Fruit fly (Drosophila melanogaster) whole organism, prepupa: ENCODE data around the gene Tango10.

ENCODE experiments used
- Blimp-1 ChIP-seq: fragments of 200-800 bp; sonication (Bioruptor generic); optimal IDR thresholded peaks from 3 replicates; lab custom pipeline; 2017; ENCODE audit warnings: missing biosample characterization, missing genetic modification characterization, mild to moderate bottlenecking, moderate library complexity, missing genetic modification reagents
- CG10631 ChIP-seq: fragments of 200-800 bp; sonication (Bioruptor generic); optimal IDR thresholded peaks from 2 replicates; lab custom pipeline; 2016; ENCODE audit warnings: missing biosample characterization, missing genetic modification characterization
- CG10669 ChIP-seq: fragments of 200-800 bp; sonication (Bioruptor generic); optimal IDR thresholded peaks from 3 replicates; lab custom pipeline; 2018; ENCODE audit warnings: missing biosample characterization, mild to moderate bottlenecking, missing genetic modification characterization, moderate library complexity
- CG11294 ChIP-seq: fragments of 200-800 bp; sonication (Bioruptor generic); IDR thresholded peaks from 2 replicates; pipeline ENCODE4 v1.3.6; 2022; ENCODE audit warnings: missing biosample characterization, missing genetic modification characterization
- CG11762 ChIP-seq: fragments of 200-800 bp; sonication (Bioruptor generic); optimal IDR thresholded peaks from 3 replicates; lab custom pipeline; 2016; ENCODE audit warnings: missing biosample characterization, missing genetic modification characterization; ENCODE audit not compliant: insufficient read depth
- CG11902 ChIP-seq: fragments of 200-800 bp; sonication (Bioruptor generic); optimal IDR thresholded peaks from 3 replicates; lab custom pipeline; 2016; ENCODE audit warnings: missing biosample characterization, missing genetic modification characterization
- CG1621 ChIP-seq: fragments of 200-800 bp; sonication (Bioruptor generic); optimal IDR thresholded peaks from 3 replicates; lab custom pipeline; 2018; ENCODE audit warnings: missing biosample characterization, mild to moderate bottlenecking, missing genetic modification characterization
- CG16779 ChIP-seq: fragments of 200-800 bp; sonication (Bioruptor generic); optimal IDR thresholded peaks from 3 replicates; lab custom pipeline; 2017; ENCODE audit warnings: missing biosample characterization, mild to moderate bottlenecking, missing genetic modification characterization
- CG3032 ChIP-seq: fragments of 200-800 bp; optimal IDR thresholded peaks from 2 replicates; lab custom pipeline; 2019; ENCODE audit warnings: missing biosample characterization, mild to moderate bottlenecking, missing genetic modification characterization, moderate library complexity
- CG31627 ChIP-seq: fragments of 200-800 bp; sonication (Bioruptor generic); optimal IDR thresholded peaks from 3 replicates; lab custom pipeline; 2016; ENCODE audit warnings: missing biosample characterization, missing genetic modification characterization
- CG34406 ChIP-seq: fragments of 200-800 bp; sonication (Bioruptor generic); optimal IDR thresholded peaks from 3 replicates; lab custom pipeline; 2016; ENCODE audit warnings: missing biosample characterization, missing genetic modification characterization
- CG3919 ChIP-seq: fragments of 200-800 bp; sonication (Bioruptor generic); optimal IDR thresholded peaks from 3 replicates; lab custom pipeline; 2016; ENCODE audit warnings: missing biosample characterization, missing genetic modification characterization
- CG4318 ChIP-seq: fragments of 200-800 bp; sonication (Bioruptor generic); optimal IDR thresholded peaks from 3 replicates; lab custom pipeline; 2017; ENCODE audit warnings: missing biosample characterization, mild to moderate bottlenecking, missing genetic modification characterization
- CG6163 ChIP-seq: fragments of 200-800 bp; sonication (Bioruptor generic); IDR thresholded peaks from 3 replicates; pipeline ENCODE4 v1.3.6; 2022; ENCODE audit warnings: missing biosample characterization, missing genetic modification characterization
- CG6792 ChIP-seq: fragments of 200-800 bp; sonication (Bioruptor generic); optimal IDR thresholded peaks from 3 replicates; lab custom pipeline; 2016; ENCODE audit warnings: missing biosample characterization, missing genetic modification characterization
- CG7368 ChIP-seq: fragments of 200-800 bp; sonication (Bioruptor generic); optimal IDR thresholded peaks from 3 replicates; lab custom pipeline; 2016; ENCODE audit warnings: missing biosample characterization, missing genetic modification characterization
- CG8319 ChIP-seq: fragments of 200-800 bp; sonication (Bioruptor generic); optimal IDR thresholded peaks from 3 replicates; lab custom pipeline; 2016; ENCODE audit warnings: missing biosample characterization, missing genetic modification characterization
- CG9139 ChIP-seq: fragments of 200-800 bp; sonication (Bioruptor generic); optimal IDR thresholded peaks from 3 replicates; lab custom pipeline; 2017; ENCODE audit warnings: missing biosample characterization, mild to moderate bottlenecking, missing genetic modification characterization
- Eip75B ChIP-seq: fragments of 200-800 bp; sonication (Bioruptor generic); optimal IDR thresholded peaks from 3 replicates; lab custom pipeline; 2016; ENCODE audit warnings: missing biosample characterization, missing genetic modification characterization
- Eip78C ChIP-seq: fragments of 200-800 bp; sonication (Bioruptor generic); peaks from one replicate; lab custom pipeline; 2016; ENCODE audit warnings: missing biosample characterization, missing genetic modification characterization
- Ets96B ChIP-seq: fragments of 200-800 bp; optimal IDR thresholded peaks from 2 replicates; lab custom pipeline; 2019; ENCODE audit warnings: missing biosample characterization, mild to moderate bottlenecking, missing genetic modification characterization, moderate library complexity
- Gug ChIP-seq: fragments of 200-800 bp; sonication (Bioruptor generic); IDR thresholded peaks from 2 replicates; pipeline ENCODE4 v1.3.6; 2022; ENCODE audit warnings: missing biosample characterization, missing genetic modification characterization
- Hr38 ChIP-seq: sonication (Bioruptor generic); optimal IDR thresholded peaks from 2 replicates; lab custom pipeline; 2016; ENCODE audit warnings: missing biosample characterization, missing genetic modification characterization
- Hr39 ChIP-seq: fragments of 200-800 bp; sonication (Bioruptor generic); optimal IDR thresholded peaks from 2 replicates; lab custom pipeline; 2016; ENCODE audit warnings: missing biosample characterization, missing genetic modification characterization
- Hr4 ChIP-seq: fragments of 200-800 bp; sonication (Bioruptor generic); optimal IDR thresholded peaks from 3 replicates; lab custom pipeline; 2016; ENCODE audit warnings: missing biosample characterization, missing genetic modification characterization
- Lpt ChIP-seq: fragments of 200-800 bp; sonication (Bioruptor generic); optimal IDR thresholded peaks from 3 replicates; lab custom pipeline; 2016; ENCODE audit warnings: missing biosample characterization, missing genetic modification characterization
- Met ChIP-seq: fragments of 200-800 bp; sonication (Bioruptor generic); optimal IDR thresholded peaks from 3 replicates; lab custom pipeline; 2016; ENCODE audit warnings: missing biosample characterization, missing genetic modification characterization
- Smox ChIP-seq: fragments of 200-800 bp; sonication (Bioruptor generic); optimal IDR thresholded peaks from 3 replicates; lab custom pipeline; 2016; ENCODE audit warnings: missing biosample characterization, missing genetic modification characterization
- Sox15 ChIP-seq: fragments of 200-800 bp; sonication (Bioruptor generic); optimal IDR thresholded peaks from 3 replicates; lab custom pipeline; 2016; ENCODE audit warnings: missing biosample characterization, missing genetic modification characterization
- achi ChIP-seq: fragments of 200-800 bp; sonication (Bioruptor generic); optimal IDR thresholded peaks from 3 replicates; lab custom pipeline; 2016; ENCODE audit warnings: missing biosample characterization, missing genetic modification characterization
- acj6 ChIP-seq: fragments of 200-800 bp; sonication (Bioruptor generic); optimal IDR thresholded peaks from 3 replicates; lab custom pipeline; 2016; ENCODE audit warnings: missing biosample characterization, missing genetic modification characterization
- cyc ChIP-seq: fragments of 200-800 bp; sonication (Bioruptor generic); optimal IDR thresholded peaks from 3 replicates; lab custom pipeline; 2016; ENCODE audit warnings: missing biosample characterization, missing genetic modification characterization
- eg ChIP-seq: fragments of 200-800 bp; sonication (Bioruptor generic); IDR thresholded peaks from 3 replicates; pipeline ENCODE4 v1.3.6; 2022; ENCODE audit warnings: missing biosample characterization, missing genetic modification characterization
- esn ChIP-seq: fragments of 200-800 bp; sonication (Bioruptor generic); optimal IDR thresholded peaks from 2 replicates; lab custom pipeline; 2016; ENCODE audit warnings: missing biosample characterization, mild to moderate bottlenecking, missing genetic modification characterization, moderate library complexity
- fd59A ChIP-seq: fragments of 200-800 bp; sonication (Bioruptor generic); optimal IDR thresholded peaks from 2 replicates; lab custom pipeline; 2017; ENCODE audit warnings: missing biosample characterization, mild to moderate bottlenecking, missing genetic modification characterization, missing genetic modification reagents
- fd85E ChIP-seq: fragments of 200-800 bp; sonication (Bioruptor generic); optimal IDR thresholded peaks from 3 replicates; lab custom pipeline; 2016; ENCODE audit warnings: missing biosample characterization, missing genetic modification characterization
- fkh ChIP-seq: fragments of 200-800 bp; sonication (Bioruptor generic); optimal IDR thresholded peaks from 3 replicates; lab custom pipeline; 2017; ENCODE audit warnings: missing biosample characterization, mild to moderate bottlenecking, missing genetic modification characterization, moderate library complexity
- lz ChIP-seq: fragments of 200-800 bp; sonication (Bioruptor generic); optimal IDR thresholded peaks from 3 replicates; lab custom pipeline; 2016; ENCODE audit warnings: missing biosample characterization, missing genetic modification characterization
- pdm3 ChIP-seq: fragments of 200-800 bp; sonication (Bioruptor generic); optimal IDR thresholded peaks from 3 replicates; lab custom pipeline; 2016; ENCODE audit warnings: missing biosample characterization, missing genetic modification characterization
- salr ChIP-seq, 2 experiments: fragments of 200-800 bp; sonication (Bioruptor generic); optimal IDR thresholded peaks; 3 replicates each; lab custom pipeline; 2016 to 2018; ENCODE audit warnings: missing biosample characterization in 2 of 2, missing genetic modification characterization in 2 of 2, mild to moderate bottlenecking in 1 of 2
- spab ChIP-seq: fragments of 200-800 bp; sonication (Bioruptor generic); optimal IDR thresholded peaks from 2 replicates; lab custom pipeline; 2017; ENCODE audit warnings: missing biosample characterization, mild to moderate bottlenecking, missing genetic modification characterization, missing genetic modification reagents
- ss ChIP-seq, 2 experiments: fragments of 200-800 bp; sonication (Bioruptor generic); optimal IDR thresholded peaks; 2 replicates in 1 of 2; 3 replicates in 1 of 2; lab custom pipeline; 2017 to 2018; ENCODE audit warnings: mild to moderate bottlenecking in 2 of 2, missing biosample characterization in 2 of 2, missing genetic modification characterization in 2 of 2, moderate library complexity in 1 of 2
- svp ChIP-seq: fragments of 200-800 bp; sonication (Bioruptor generic); peaks from one replicate; lab custom pipeline; 2016; ENCODE audit warnings: missing biosample characterization, missing genetic modification characterization
- topi ChIP-seq: fragments of 200-800 bp; sonication (Bioruptor generic); optimal IDR thresholded peaks from 3 replicates; lab custom pipeline; 2016; ENCODE audit warnings: missing biosample characterization, missing genetic modification characterization
- vri ChIP-seq: fragments of 200-800 bp; sonication (Bioruptor generic); optimal IDR thresholded peaks from 3 replicates; lab custom pipeline; 2016; ENCODE audit warnings: missing biosample characterization, mild to moderate bottlenecking, missing genetic modification characterization

Gene Tango10

DNA sequence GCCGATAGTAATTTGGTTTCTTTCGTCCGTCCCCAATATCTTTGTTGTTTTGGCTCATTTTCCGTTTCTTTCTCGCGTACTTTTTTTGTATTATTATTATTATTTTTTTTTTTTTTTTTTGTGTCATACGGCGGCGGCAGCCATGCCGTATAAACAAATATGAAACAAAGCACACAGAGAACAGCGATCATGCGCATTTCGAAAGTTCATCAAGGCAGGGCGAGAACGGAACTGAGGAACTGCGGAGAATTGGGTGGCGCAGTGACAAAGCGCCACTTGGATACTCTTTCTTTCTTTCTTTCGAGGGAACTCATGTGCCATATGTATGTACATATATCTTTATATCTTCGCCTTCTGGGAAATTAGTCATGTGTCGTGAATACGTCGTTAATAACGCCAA, 35.6 kb upstream of the Tango10 start (continued):
- TF ChIP-seq lz (GFP tag; lab: Kevin White, UChicago) (no peak), Hr38 (GFP tag; lab: Kevin White, UChicago) (no peak), Eip75B (GFP tag; lab: Kevin White, UChicago) (peak; percentile 32), ss (GFP tag; optimal IDR thresholded peaks at IDR 0.05; lab: Kevin White, UChicago) (peak; percentile 21 to 62), CG31627 (GFP tag; lab: Kevin White, UChicago) (peak; percentile 5), svp (GFP tag; lab: Kevin White, UChicago) (peak; percentile 78), CG11762 (GFP tag; lab: Kevin White, UChicago) (peak; percentile 1), salr (GFP tag; optimal IDR thresholded peaks at IDR 0.05; lab: Kevin White, UChicago) (peak in 1 of 2 experiments; percentile 18), esn (peak; percentile 34), CG6792 (GFP tag; lab: Kevin White, UChicago) (peak; percentile 19), CG10669 (peak; percentile 40), Smox (peak; percentile 30), CG3919 (GFP tag; lab: Kevin White, UChicago) (peak; percentile 15), CG6163 (GFP tag; lab: Robert Waterston, UW) (peak; percentile 80), Gug (no peak), CG4318 (GFP tag; lab: Kevin White, UChicago) (no peak), CG34406 (GFP tag; lab: Kevin White, UChicago) (peak; percentile 46), CG11294 (GFP tag; lab: Robert Waterston, UW) (no peak), achi (GFP tag; lab: Kevin White, UChicago) (peak; percentile 34), Eip78C (GFP tag; lab: Kevin White, UChicago) (peak; percentile 61), CG11902 (GFP tag; lab: Kevin White, UChicago) (no peak), vri (GFP tag; lab: Kevin White, UChicago) (peak; percentile 60), Met (GFP tag; lab: Kevin White, UChicago) (no peak), Sox15 (GFP tag; lab: Kevin White, UChicago) (no peak), eg (GFP tag; lab: Robert Waterston, UW) (peak; percentile 56; the same call in 1 of the 3 replicates), CG3032 (tag; lab: Kevin White, UChicago) (peak; percentile 24), Blimp-1 (GFP tag; lab: Kevin White, UChicago) (peak; percentile 27), Lpt (GFP tag; lab: Kevin White, UChicago) (no peak), topi (GFP tag; lab: Kevin White, UChicago) (peak; percentile 11), fd59A (GFP tag; lab: Kevin White, UChicago) (peak; percentile 12), pdm3 (peak; percentile 28), cyc (GFP tag; lab: Kevin White, UChicago) (peak; percentile 20)
- TF ChIP-seq, all 60 proteins: peak for 43

- no peak for TF ChIP-seq fd85E (GFP tag; lab: Kevin White, UChicago)
- TF ChIP-seq salr (GFP tag; optimal IDR thresholded peaks at IDR 0.05; lab: Kevin White, UChicago): peak; percentile 48 to 72
- TF ChIP-seq CG3919 (GFP tag; lab: Kevin White, UChicago): peak; percentile 68
- TF ChIP-seq CG16779: peak; percentile 55
- TF ChIP-seq pdm3: peak; percentile 78
- TF ChIP-seq Gug: no peak
- TF ChIP-seq CG10669: peak; percentile 86
- peak; percentile 90 for TF ChIP-seq CG10631 (GFP tag; lab: Kevin White, UChicago)
- TF ChIP-seq Ets96B (tag; lab: Kevin White, UChicago): peak; percentile 87
- TF ChIP-seq CG7368 (GFP tag; lab: Kevin White, UChicago): peak; percentile 68
- TF ChIP-seq Hr38 (GFP tag; lab: Kevin White, UChicago): no peak
- TF ChIP-seq cyc (GFP tag; lab: Kevin White, UChicago): peak; percentile 69
- TF ChIP-seq CG8319 (GFP tag; lab: Kevin White, UChicago): peak; percentile 65
- TF ChIP-seq spab (GFP tag; lab: Kevin White, UChicago): peak; percentile 81
- peak; percentile 55 for TF ChIP-seq CG11902 (GFP tag; lab: Kevin White, UChicago)
- TF ChIP-seq topi (GFP tag; lab: Kevin White, UChicago): peak; percentile 83
- TF ChIP-seq Met (GFP tag; lab: Kevin White, UChicago): no peak
- TF ChIP-seq Hr39 (GFP tag; lab: Kevin White, UChicago): peak; percentile 67
- peak; percentile 87 for TF ChIP-seq fd59A (GFP tag; lab: Kevin White, UChicago)
- peak; percentile 67 for TF ChIP-seq CG31627 (GFP tag; lab: Kevin White, UChicago)
- TF ChIP-seq fkh: peak; percentile 94
- TF ChIP-seq acj6 (GFP tag; lab: Kevin White, UChicago): peak; percentile 81
- TF ChIP-seq Hr4 (GFP tag; lab: Kevin White, UChicago): peak; percentile 22
- peak; percentile 60 for TF ChIP-seq CG9139 (GFP tag; lab: Kevin White, UChicago)
- no peak for TF ChIP-seq CG11294 (GFP tag; lab: Robert Waterston, UW)
- peak; percentile 82 for TF ChIP-seq Smox
- peak; percentile 83 for TF ChIP-seq achi (GFP tag; lab: Kevin White, UChicago)
- TF ChIP-seq Sox15 (GFP tag; lab: Kevin White, UChicago): peak; percentile 54
- peak; percentile 81 for TF ChIP-seq CG34406 (GFP tag; lab: Kevin White, UChicago)
- peak; percentile 52 for TF ChIP-seq CG1621 (tag; lab: Kevin White, UChicago)
- TF ChIP-seq ss (GFP tag; optimal IDR thresholded peaks at IDR 0.05; lab: Kevin White, UChicago): peak; percentile 64 to 89
- TF ChIP-seq eg (GFP tag; lab: Robert Waterston, UW): no peak
- peak; percentile 77 for TF ChIP-seq lz (GFP tag; lab: Kevin White, UChicago)
Observed at dm6 chrX:11685918-11686640, 34.0 kb upstream of the Tango10 start.
